Fruit fly (Drosophila melanogaster) whole organism, prepupa: ENCODE data around the gene Cpr100A.

Experiments used
- Blimp-1 ChIP-seq: fragments of 200-800 bp; sonication (Bioruptor generic); optimal IDR thresholded peaks from 3 replicates; lab custom pipeline; 2017; ENCODE audit warnings: missing biosample characterization, missing genetic modification characterization, mild to moderate bottlenecking, moderate library complexity, missing genetic modification reagents
- CG10631 ChIP-seq: fragments of 200-800 bp; sonication (Bioruptor generic); optimal IDR thresholded peaks from 2 replicates; lab custom pipeline; 2016; ENCODE audit warnings: missing biosample characterization, missing genetic modification characterization
- CG10669 ChIP-seq: fragments of 200-800 bp; sonication (Bioruptor generic); optimal IDR thresholded peaks from 3 replicates; lab custom pipeline; 2018; ENCODE audit warnings: missing biosample characterization, mild to moderate bottlenecking, missing genetic modification characterization, moderate library complexity
- CG11294 ChIP-seq: fragments of 200-800 bp; sonication (Bioruptor generic); IDR thresholded peaks from 2 replicates; pipeline ENCODE4 v1.3.6; 2022; ENCODE audit warnings: missing biosample characterization, missing genetic modification characterization
- CG11902 ChIP-seq: fragments of 200-800 bp; sonication (Bioruptor generic); optimal IDR thresholded peaks from 3 replicates; lab custom pipeline; 2016; ENCODE audit warnings: missing biosample characterization, missing genetic modification characterization
- CG15336 ChIP-seq: fragments of 200-800 bp; sonication (Bioruptor generic); IDR thresholded peaks from 2 replicates; pipeline ENCODE4 v1.3.6; 2022; ENCODE audit warnings: missing biosample characterization, missing genetic modification characterization
- CG1621 ChIP-seq: fragments of 200-800 bp; sonication (Bioruptor generic); optimal IDR thresholded peaks from 3 replicates; lab custom pipeline; 2018; ENCODE audit warnings: missing biosample characterization, mild to moderate bottlenecking, missing genetic modification characterization
- CG16779 ChIP-seq: fragments of 200-800 bp; sonication (Bioruptor generic); optimal IDR thresholded peaks from 3 replicates; lab custom pipeline; 2017; ENCODE audit warnings: missing biosample characterization, mild to moderate bottlenecking, missing genetic modification characterization
- CG3032 ChIP-seq: fragments of 200-800 bp; optimal IDR thresholded peaks from 2 replicates; lab custom pipeline; 2019; ENCODE audit warnings: missing biosample characterization, mild to moderate bottlenecking, missing genetic modification characterization, moderate library complexity
- CG31627 ChIP-seq: fragments of 200-800 bp; sonication (Bioruptor generic); optimal IDR thresholded peaks from 3 replicates; lab custom pipeline; 2016; ENCODE audit warnings: missing biosample characterization, missing genetic modification characterization
- CG32006 ChIP-seq: fragments of 200-800 bp; sonication (Bioruptor generic); optimal IDR thresholded peaks from 3 replicates; lab custom pipeline; 2017; ENCODE audit warnings: missing biosample characterization, mild to moderate bottlenecking, missing genetic modification characterization
- CG34406 ChIP-seq: fragments of 200-800 bp; sonication (Bioruptor generic); optimal IDR thresholded peaks from 3 replicates; lab custom pipeline; 2016; ENCODE audit warnings: missing biosample characterization, missing genetic modification characterization
- CG3919 ChIP-seq: fragments of 200-800 bp; sonication (Bioruptor generic); optimal IDR thresholded peaks from 3 replicates; lab custom pipeline; 2016; ENCODE audit warnings: missing biosample characterization, missing genetic modification characterization
- CG4318 ChIP-seq: fragments of 200-800 bp; sonication (Bioruptor generic); optimal IDR thresholded peaks from 3 replicates; lab custom pipeline; 2017; ENCODE audit warnings: missing biosample characterization, mild to moderate bottlenecking, missing genetic modification characterization
- CG6163 ChIP-seq: fragments of 200-800 bp; sonication (Bioruptor generic); IDR thresholded peaks from 3 replicates; pipeline ENCODE4 v1.3.6; 2022; ENCODE audit warnings: missing biosample characterization, missing genetic modification characterization
- CG6276 ChIP-seq: fragments of 200-800 bp; sonication (Bioruptor generic); optimal IDR thresholded peaks from 2 replicates; lab custom pipeline; 2017; ENCODE audit warnings: missing biosample characterization, mild to moderate bottlenecking, missing genetic modification characterization
- CG6792 ChIP-seq: fragments of 200-800 bp; sonication (Bioruptor generic); optimal IDR thresholded peaks from 3 replicates; lab custom pipeline; 2016; ENCODE audit warnings: missing biosample characterization, missing genetic modification characterization
- CG7368 ChIP-seq: fragments of 200-800 bp; sonication (Bioruptor generic); optimal IDR thresholded peaks from 3 replicates; lab custom pipeline; 2016; ENCODE audit warnings: missing biosample characterization, missing genetic modification characterization
- CG8119 ChIP-seq: fragments of 200-800 bp; sonication (Bioruptor generic); IDR thresholded peaks from 3 replicates; pipeline ENCODE4 v1.3.6; 2022; ENCODE audit warnings: missing biosample characterization, missing genetic modification characterization
- CG8319 ChIP-seq: fragments of 200-800 bp; sonication (Bioruptor generic); optimal IDR thresholded peaks from 3 replicates; lab custom pipeline; 2016; ENCODE audit warnings: missing biosample characterization, missing genetic modification characterization
- CG9139 ChIP-seq: fragments of 200-800 bp; sonication (Bioruptor generic); optimal IDR thresholded peaks from 3 replicates; lab custom pipeline; 2017; ENCODE audit warnings: missing biosample characterization, mild to moderate bottlenecking, missing genetic modification characterization
- Eip75B ChIP-seq: fragments of 200-800 bp; sonication (Bioruptor generic); optimal IDR thresholded peaks from 3 replicates; lab custom pipeline; 2016; ENCODE audit warnings: missing biosample characterization, missing genetic modification characterization
- Ets21C ChIP-seq: fragments of 200-800 bp; sonication (Bioruptor generic); optimal IDR thresholded peaks from 3 replicates; lab custom pipeline; 2016; ENCODE audit warnings: missing biosample characterization, missing genetic modification characterization
- Ets96B ChIP-seq: fragments of 200-800 bp; optimal IDR thresholded peaks from 2 replicates; lab custom pipeline; 2019; ENCODE audit warnings: missing biosample characterization, mild to moderate bottlenecking, missing genetic modification characterization, moderate library complexity
- Gug ChIP-seq: fragments of 200-800 bp; sonication (Bioruptor generic); IDR thresholded peaks from 2 replicates; pipeline ENCODE4 v1.3.6; 2022; ENCODE audit warnings: missing biosample characterization, missing genetic modification characterization
- Hr38 ChIP-seq: sonication (Bioruptor generic); optimal IDR thresholded peaks from 2 replicates; lab custom pipeline; 2016; ENCODE audit warnings: missing biosample characterization, missing genetic modification characterization
- Hr39 ChIP-seq: fragments of 200-800 bp; sonication (Bioruptor generic); optimal IDR thresholded peaks from 2 replicates; lab custom pipeline; 2016; ENCODE audit warnings: missing biosample characterization, missing genetic modification characterization
- Lpt ChIP-seq: fragments of 200-800 bp; sonication (Bioruptor generic); optimal IDR thresholded peaks from 3 replicates; lab custom pipeline; 2016; ENCODE audit warnings: missing biosample characterization, missing genetic modification characterization
- Met ChIP-seq: fragments of 200-800 bp; sonication (Bioruptor generic); optimal IDR thresholded peaks from 3 replicates; lab custom pipeline; 2016; ENCODE audit warnings: missing biosample characterization, missing genetic modification characterization
- Smox ChIP-seq: fragments of 200-800 bp; sonication (Bioruptor generic); optimal IDR thresholded peaks from 3 replicates; lab custom pipeline; 2016; ENCODE audit warnings: missing biosample characterization, missing genetic modification characterization
- Sox102F ChIP-seq: fragments of 200-800 bp; sonication (Bioruptor generic); optimal IDR thresholded peaks from 2 replicates; lab custom pipeline; 2016; ENCODE audit warnings: missing biosample characterization, mild to moderate bottlenecking, missing genetic modification characterization
- Sox14 ChIP-seq: fragments of 200-800 bp; sonication (Bioruptor generic); optimal IDR thresholded peaks from 3 replicates; lab custom pipeline; 2016; ENCODE audit warnings: missing biosample characterization, missing genetic modification characterization
- Sox15 ChIP-seq: fragments of 200-800 bp; sonication (Bioruptor generic); optimal IDR thresholded peaks from 3 replicates; lab custom pipeline; 2016; ENCODE audit warnings: missing biosample characterization, missing genetic modification characterization
- achi ChIP-seq: fragments of 200-800 bp; sonication (Bioruptor generic); optimal IDR thresholded peaks from 3 replicates; lab custom pipeline; 2016; ENCODE audit warnings: missing biosample characterization, missing genetic modification characterization
- acj6 ChIP-seq: fragments of 200-800 bp; sonication (Bioruptor generic); optimal IDR thresholded peaks from 3 replicates; lab custom pipeline; 2016; ENCODE audit warnings: missing biosample characterization, missing genetic modification characterization
- cyc ChIP-seq: fragments of 200-800 bp; sonication (Bioruptor generic); optimal IDR thresholded peaks from 3 replicates; lab custom pipeline; 2016; ENCODE audit warnings: missing biosample characterization, missing genetic modification characterization
- dac ChIP-seq: fragments of 200-800 bp; sonication (Bioruptor generic); optimal IDR thresholded peaks from 2 replicates; lab custom pipeline; 2017; ENCODE audit warnings: missing biosample characterization, mild to moderate bottlenecking, missing genetic modification characterization
- eg ChIP-seq: fragments of 200-800 bp; sonication (Bioruptor generic); IDR thresholded peaks from 3 replicates; pipeline ENCODE4 v1.3.6; 2022; ENCODE audit warnings: missing biosample characterization, missing genetic modification characterization
- esn ChIP-seq: fragments of 200-800 bp; sonication (Bioruptor generic); optimal IDR thresholded peaks from 2 replicates; lab custom pipeline; 2016; ENCODE audit warnings: missing biosample characterization, mild to moderate bottlenecking, missing genetic modification characterization, moderate library complexity
- fd85E ChIP-seq: fragments of 200-800 bp; sonication (Bioruptor generic); optimal IDR thresholded peaks from 3 replicates; lab custom pipeline; 2016; ENCODE audit warnings: missing biosample characterization, missing genetic modification characterization
- fkh ChIP-seq: fragments of 200-800 bp; sonication (Bioruptor generic); optimal IDR thresholded peaks from 3 replicates; lab custom pipeline; 2017; ENCODE audit warnings: missing biosample characterization, mild to moderate bottlenecking, missing genetic modification characterization, moderate library complexity
- net ChIP-seq: fragments of 200-800 bp; sonication (Bioruptor generic); optimal IDR thresholded peaks from 3 replicates; lab custom pipeline; 2016; ENCODE audit warnings: missing biosample characterization, missing genetic modification characterization
- pdm3 ChIP-seq: fragments of 200-800 bp; sonication (Bioruptor generic); optimal IDR thresholded peaks from 3 replicates; lab custom pipeline; 2016; ENCODE audit warnings: missing biosample characterization, missing genetic modification characterization
- salr ChIP-seq, 2 experiments: fragments of 200-800 bp; sonication (Bioruptor generic); optimal IDR thresholded peaks; 3 replicates each; lab custom pipeline; 2016 to 2018; ENCODE audit warnings: missing biosample characterization in 2 of 2, missing genetic modification characterization in 2 of 2, mild to moderate bottlenecking in 1 of 2
- spab ChIP-seq: fragments of 200-800 bp; sonication (Bioruptor generic); optimal IDR thresholded peaks from 2 replicates; lab custom pipeline; 2017; ENCODE audit warnings: missing biosample characterization, mild to moderate bottlenecking, missing genetic modification characterization, missing genetic modification reagents
- topi ChIP-seq: fragments of 200-800 bp; sonication (Bioruptor generic); optimal IDR thresholded peaks from 3 replicates; lab custom pipeline; 2016; ENCODE audit warnings: missing biosample characterization, missing genetic modification characterization
- vri ChIP-seq: fragments of 200-800 bp; sonication (Bioruptor generic); optimal IDR thresholded peaks from 3 replicates; lab custom pipeline; 2016; ENCODE audit warnings: missing biosample characterization, mild to moderate bottlenecking, missing genetic modification characterization

Cpr100A gene

DNA sequence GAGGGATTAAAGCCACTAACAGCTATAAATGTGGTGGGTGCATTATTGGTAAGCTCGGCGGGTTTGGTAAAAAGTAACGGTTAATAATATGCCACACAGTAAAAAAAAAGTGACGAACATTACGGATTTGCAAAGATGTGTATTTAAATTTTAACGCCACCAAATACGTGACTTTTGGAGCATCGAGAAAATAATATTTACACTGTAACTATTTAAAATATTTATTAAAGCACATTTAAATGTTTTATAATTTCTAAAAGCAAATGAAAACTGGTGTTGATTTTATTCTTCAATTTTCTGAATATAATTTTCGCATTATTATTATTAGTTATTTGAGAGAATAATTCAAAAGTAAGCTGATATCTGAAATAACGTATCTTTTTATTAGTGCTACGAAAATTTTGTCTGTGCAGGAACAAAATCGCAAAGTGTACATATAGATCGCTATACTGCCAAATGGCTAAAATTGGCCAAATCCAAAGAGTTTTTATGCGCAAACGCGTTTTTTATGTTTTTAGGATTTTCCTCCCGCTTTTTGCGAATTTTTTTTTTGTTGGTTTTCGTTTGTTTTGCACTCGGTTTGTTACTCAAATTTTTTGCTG, 38.8 kb upstream of the Cpr100A start (continued):
- TF ChIP-seq Smox (GFP tag; lab: Kevin White, UChicago), result peak; percentile 30
- no peak for TF ChIP-seq achi
- no peak for TF ChIP-seq Ets96B (tag; lab: Kevin White, UChicago)
- no peak for TF ChIP-seq CG6163 (GFP tag; lab: Robert Waterston, UW)
- no peak for TF ChIP-seq CG9139
- TF ChIP-seq Hr39 (GFP tag; lab: Kevin White, UChicago), result no peak
- peak; percentile 34 for TF ChIP-seq net (GFP tag; lab: Kevin White, UChicago)
- TF ChIP-seq CG32006, result peak; percentile 78
- TF ChIP-seq CG16779, result no peak
- TF ChIP-seq CG15336 (GFP tag; lab: Robert Waterston, UW), result peak; percentile 52
- TF ChIP-seq CG7368 (GFP tag; lab: Kevin White, UChicago), result no peak
- TF ChIP-seq fd85E, result no peak
- no peak for TF ChIP-seq cyc
- TF ChIP-seq Met (GFP tag; lab: Kevin White, UChicago), result peak; percentile 11

DNA sequence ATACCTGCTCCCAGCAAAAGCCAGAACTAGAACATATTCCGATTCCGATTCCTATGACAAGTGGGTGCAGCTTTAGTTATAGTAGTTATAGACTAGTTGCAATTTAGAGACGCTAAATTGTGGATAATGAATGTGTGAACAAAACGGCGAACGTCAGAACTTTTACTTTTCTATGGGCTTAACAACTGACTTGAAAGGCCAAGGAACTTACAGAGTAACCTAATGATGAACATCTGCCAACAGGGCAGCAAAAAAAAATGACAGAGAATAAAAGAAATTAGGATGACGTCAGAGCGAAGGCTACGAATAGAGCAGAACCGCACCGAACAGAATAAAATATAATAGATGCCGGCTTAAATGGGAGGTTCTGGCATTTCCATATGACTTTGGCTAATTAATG, 35.2 kb upstream of the Cpr100A start:
- no peak for TF ChIP-seq spab (GFP tag; lab: Kevin White, UChicago)
- no peak for TF ChIP-seq net (GFP tag; lab: Kevin White, UChicago)
- TF ChIP-seq CG11294, result no peak
- TF ChIP-seq Eip75B (GFP tag; lab: Kevin White, UChicago), result no peak
- no peak for TF ChIP-seq CG1621
- TF ChIP-seq, all 60 proteins: peak for 0

DNA sequence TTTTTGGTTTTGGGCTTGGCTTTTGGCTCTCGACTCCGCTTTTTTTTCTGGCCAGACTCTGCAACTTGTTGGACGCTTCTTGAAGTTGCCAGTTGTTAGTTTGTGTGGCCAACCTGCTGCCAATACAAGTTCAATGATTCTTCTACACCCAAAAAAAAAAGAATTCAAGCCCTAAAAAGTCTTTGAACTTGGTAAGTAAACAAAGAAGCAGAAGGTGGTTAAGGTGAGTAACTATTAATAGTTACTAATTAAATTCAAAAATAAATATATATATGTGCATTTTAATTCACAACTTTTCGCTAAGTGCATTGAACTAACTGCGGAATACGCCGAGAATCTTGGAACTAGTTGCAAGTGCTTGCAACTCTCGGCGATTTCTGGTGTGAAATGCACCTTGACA, 34.2 kb upstream of the Cpr100A start:
- TF ChIP-seq CG1621, result no peak
- TF ChIP-seq CG32006, result peak; percentile 61
- TF ChIP-seq Ets21C (GFP tag; lab: Kevin White, UChicago), result no peak
- no peak for TF ChIP-seq dac (GFP tag; lab: Kevin White, UChicago)
- peak; percentile 11 for TF ChIP-seq spab (GFP tag; lab: Kevin White, UChicago)
- peak; percentile 42 for TF ChIP-seq Gug
- TF ChIP-seq esn (GFP tag; lab: Kevin White, UChicago), result peak; percentile 36
- TF ChIP-seq CG16779, result no peak
- TF ChIP-seq CG7368 (GFP tag; lab: Kevin White, UChicago), result no peak
- no peak for TF ChIP-seq Eip75B (GFP tag; lab: Kevin White, UChicago)
- peak; percentile 26 for TF ChIP-seq Met (GFP tag; lab: Kevin White, UChicago)
- TF ChIP-seq CG31627, result no peak
- no peak for TF ChIP-seq Hr38
- TF ChIP-seq Sox102F (GFP tag; lab: Kevin White, UChicago), result peak; percentile 7
- TF ChIP-seq CG10669, result no peak
- no peak for TF ChIP-seq CG8319
- TF ChIP-seq CG3919 (GFP tag; lab: Kevin White, UChicago), result peak; percentile 42
- peak; percentile 23 for TF ChIP-seq Lpt (GFP tag; lab: Kevin White, UChicago)
- peak; percentile 30 for TF ChIP-seq CG3032 (tag; lab: Kevin White, UChicago)
- peak; percentile 79 for TF ChIP-seq CG15336 (GFP tag; lab: Robert Waterston, UW)
- TF ChIP-seq Sox14 (GFP tag; lab: Kevin White, UChicago), result peak; percentile 4
- TF ChIP-seq vri (GFP tag; lab: Kevin White, UChicago), result peak; percentile 33
- no peak for TF ChIP-seq CG34406 (GFP tag; lab: Kevin White, UChicago)
- TF ChIP-seq salr (GFP tag; optimal IDR thresholded peaks at IDR 0.05; lab: Kevin White, UChicago), result peak in 1 of 2 experiments; percentile 53
- TF ChIP-seq eg (GFP tag; lab: Robert Waterston, UW), result peak; percentile 76
- peak; percentile 69 for TF ChIP-seq CG10631
- TF ChIP-seq topi (GFP tag; lab: Kevin White, UChicago), result peak; percentile 17
- TF ChIP-seq Sox15, result no peak
- no peak for TF ChIP-seq CG4318 (GFP tag; lab: Kevin White, UChicago)
- TF ChIP-seq fkh, result no peak
- peak; percentile 48 for TF ChIP-seq acj6 (GFP tag; lab: Kevin White, UChicago)
- peak; percentile 34 for TF ChIP-seq pdm3 (GFP tag; lab: Kevin White, UChicago)
- TF ChIP-seq CG6792 (GFP tag; lab: Kevin White, UChicago), result no peak
- peak; percentile 58; the same call in 2 of the 3 replicates for TF ChIP-seq CG8119
- no peak for TF ChIP-seq Blimp-1 (GFP tag; lab: Kevin White, UChicago)
- TF ChIP-seq CG11902, result no peak
- TF ChIP-seq cyc, result no peak
- no peak for TF ChIP-seq fd85E
- peak; percentile 55 for TF ChIP-seq CG6276 (GFP tag; lab: Kevin White, UChicago)
